Fruit fly (Drosophila melanogaster) S2 (cell line): ENCODE results near the gene Tep4.

ENCODE experiments used
- CG8478 ChIP-seq: fragments of >200 bp; optimal IDR thresholded peaks from 2 replicates; lab custom pipeline; 2018
- CTCF ChIP-seq, 2 experiments: fragments of >200 bp; optimal IDR thresholded peaks; 2 replicates each; lab custom pipeline; 2018

DNA sequence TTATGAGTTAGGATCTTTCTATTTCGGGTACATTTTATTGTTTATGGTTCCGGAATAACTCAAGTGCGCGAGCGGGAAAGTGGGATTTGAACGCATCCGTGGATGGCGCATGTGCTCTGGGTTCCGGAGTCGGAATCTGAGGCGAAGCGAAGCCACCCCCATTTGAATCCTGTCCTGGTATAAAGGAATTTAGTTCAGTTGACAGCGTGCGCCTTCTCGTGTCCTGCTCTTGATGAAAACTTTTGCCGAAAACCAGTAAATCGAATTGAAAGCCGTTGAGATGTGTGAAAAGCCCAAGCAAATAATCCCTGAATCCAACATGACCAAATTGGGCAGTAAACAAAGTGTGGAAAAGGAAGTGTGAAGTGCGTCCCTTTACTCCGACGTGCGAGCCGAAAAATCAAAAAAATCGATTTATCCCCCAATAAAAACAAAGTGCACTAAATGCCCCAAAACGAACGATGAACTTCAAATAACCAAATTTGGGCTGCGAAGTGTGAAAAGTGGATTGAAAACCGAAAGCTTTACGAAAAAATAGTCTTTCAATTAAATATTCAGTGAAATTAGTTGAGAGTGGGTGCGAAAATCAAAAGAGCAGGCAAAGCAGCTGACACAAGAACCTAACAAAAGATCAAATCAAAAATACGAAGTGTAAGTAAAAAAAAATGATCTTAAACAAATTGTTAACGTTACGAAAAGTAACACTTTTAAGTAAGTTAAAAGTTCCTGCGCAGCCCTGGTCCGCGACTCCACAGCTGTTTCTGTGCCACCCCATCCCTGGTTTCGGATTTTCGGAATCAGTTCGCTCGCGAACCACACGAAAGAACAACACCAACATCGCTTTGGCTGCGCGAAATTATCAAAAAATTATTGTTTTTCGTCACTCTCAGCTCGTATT is 38.4 kb downstream of the Tep4 start, which contains the start of gene Lar:
- TF ChIP-seq CG8478 (lab: Kevin White, UChicago) (no peak), CTCF (optimal IDR thresholded peaks at IDR 0.05; lab: Kevin White, UChicago) (peak; percentile 7 to 28)
